Worm (Caenorhabditis elegans): ENCODE measurements around the gene atic-1.
A peak's percentile ranks its signal among the peaks of the same experiment; 100 is the strongest.

Gene atic-1

DNA sequence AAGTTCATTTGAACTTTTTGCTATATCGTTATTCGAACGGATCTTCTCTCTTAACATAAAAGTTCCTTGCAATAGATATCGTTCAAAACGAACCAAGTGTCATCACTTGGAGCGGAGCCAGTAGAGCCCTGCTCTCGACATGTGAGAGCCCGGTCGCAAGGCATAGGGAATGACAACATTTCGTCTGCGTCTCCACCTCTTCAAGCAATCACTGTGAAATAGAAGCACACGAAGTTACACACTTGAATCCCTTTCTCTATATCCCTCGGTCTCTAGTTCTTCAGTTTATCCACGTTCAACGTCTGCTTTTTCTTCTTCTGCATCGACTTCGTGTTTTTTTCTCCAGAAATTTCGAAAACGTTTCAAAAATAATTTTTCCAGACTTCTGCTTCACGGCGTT is 21.5 kb downstream of the atic-1 start, which contains the start of gene C49H3.6 (continued):
- TF ChIP-seq R02D3.7 (tag; optimal IDR thresholded peaks at IDR 0.05) (no peak), nhr-111 (GFP tag; optimal IDR thresholded peaks at IDR 0.05) (no peak), fkh-10 (GFP tag; optimal IDR thresholded peaks at IDR 0.05) (no peak), F44E2.7 (GFP tag; IDR thresholded peaks at IDR 0.05) (no peak), tag-97 (GFP tag; IDR thresholded peaks at IDR 0.05) (no peak), snpc-1.2 (GFP tag; IDR thresholded peaks at IDR 0.05) (no peak), ceh-28 (tag; optimal IDR thresholded peaks at IDR 0.05) (no peak), zfp-2 (tag; optimal IDR thresholded peaks at IDR 0.05) (no peak), spr-1 (tag; optimal IDR thresholded peaks at IDR 0.05) (no peak), nhr-76 (tag; optimal IDR thresholded peaks at IDR 0.05) (no peak), nhr-25 (tag; optimal IDR thresholded peaks at IDR 0.05; ENCODE audit: borderline replicate concordance, insufficient read depth) (no peak), ama-1 (optimal IDR thresholded peaks at IDR 0.05) (no peak), gei-8 (GFP tag; optimal IDR thresholded peaks at IDR 0.05) (no peak), F10B5.3 (tag; optimal IDR thresholded peaks at IDR 0.05) (no peak), fos-1 (tag; optimal IDR thresholded peaks at IDR 0.05) (no peak), dpl-1 (GFP tag; optimal IDR thresholded peaks at IDR 0.05) (no peak), egl-43 (GFP tag; IDR thresholded peaks at IDR 0.05) (0 out of 2 replicates have a peak, but pooled peaks have one; percentile 32), dmd-8 (GFP tag; IDR thresholded peaks at IDR 0.05) (no peak), ceh-82 (tag; optimal IDR thresholded peaks at IDR 0.05) (no peak), mdt-29 (GFP tag; IDR thresholded peaks at IDR 0.05) (no peak), F49E8.2 (tag; optimal IDR thresholded peaks at IDR 0.05; ENCODE audit: borderline replicate concordance) (no peak), nhr-10 (tag; optimal IDR thresholded peaks at IDR 0.05) (no peak), hlh-30 (tag; optimal IDR thresholded peaks at IDR 0.05; ENCODE audit: insufficient read depth) (peak; percentile 86), jun-1 (tag; optimal IDR thresholded peaks at IDR 0.05) (no peak), T20F7.1 (GFP tag; optimal IDR thresholded peaks at IDR 0.05) (no peak), Y75B8A.6 (GFP tag; IDR thresholded peaks at IDR 0.05) (no peak), hif-1 (tag; optimal IDR thresholded peaks at IDR 0.05) (peak in 1 of 2 experiments; percentile 6), Y105C5A.15 (GFP tag; IDR thresholded peaks at IDR 0.05) (no peak), nhr-77 (tag; optimal IDR thresholded peaks at IDR 0.05) (no peak), Y48G9A.11 (GFP tag; IDR thresholded peaks at IDR 0.05) (no peak), mes-2 (tag; optimal IDR thresholded peaks at IDR 0.05; ENCODE audit: poor library complexity, severe bottlenecking) (peak; percentile 37), duxl-1 (tag; optimal IDR thresholded peaks at IDR 0.05; ENCODE audit: poor library complexity) (no peak), lin-1 (GFP tag; IDR thresholded peaks at IDR 0.05) (no peak), dmd-9 (GFP tag; IDR thresholded peaks at IDR 0.05) (no peak), nhr-6 (tag; optimal IDR thresholded peaks at IDR 0.05) (no peak), F37D6.2 (tag; optimal IDR thresholded peaks at IDR 0.05) (no peak), D1046.2 (GFP tag; IDR thresholded peaks at IDR 0.05) (no peak), mep-1 (tag; optimal IDR thresholded peaks at IDR 0.05) (peak; percentile 25), cey-2 (tag; optimal IDR thresholded peaks at IDR 0.05; ENCODE audit: borderline replicate concordance, insufficient read depth) (no peak), aha-1 (tag) (no peak), ctbp-1 (GFP tag; IDR thresholded peaks at IDR 0.05) (no peak), ztf-11 (tag; optimal IDR thresholded peaks at IDR 0.05) (no peak), unc-39 (tag; optimal IDR thresholded peaks at IDR 0.05) (no peak), spr-3 (GFP tag; optimal IDR thresholded peaks at IDR 0.05) (no peak), zip-2 (tag; optimal IDR thresholded peaks at IDR 0.05) (no peak), nhr-102 (tag; optimal IDR thresholded peaks at IDR 0.05) (no peak), saeg-2 (GFP tag; IDR thresholded peaks at IDR 0.05) (no peak), lsy-2 (tag; optimal IDR thresholded peaks at IDR 0.05) (peak in 1 of 2 experiments; percentile 75), dmd-6 (GFP tag; IDR thresholded peaks at IDR 0.05) (0 out of 2 replicates have a peak, but pooled peaks have one; percentile 22), mdl-1 (tag; optimal IDR thresholded peaks at IDR 0.05) (peak in 1 of 2 experiments; percentile 37), nhr-48 (tag; optimal IDR thresholded peaks at IDR 0.05) (no peak), zip-11 (GFP tag; IDR thresholded peaks at IDR 0.05) (no peak)

All from whole organism, L4 larva.